Worm (Caenorhabditis elegans) whole organism, young adult: ENCODE measurements around the gene C05B5.12.

Experiments
- F49E8.2 ChIP-seq: sonication (generic microtip); optimal IDR thresholded peaks from 3 replicates; lab custom pipeline; 2017; ENCODE audit warnings: missing genetic modification characterization, mild to moderate bottlenecking, missing compliant biosample characterization, antibody characterized with exemption, moderate library complexity; ENCODE audit not compliant: insufficient read depth
- Y56A3A.18 ChIP-seq: fragments of 200-800 bp; sonication (Bioruptor generic); IDR thresholded peaks from 2 replicates; pipeline ENCODE4 v1.3.6; 2022; ENCODE audit warnings: missing genetic modification reagents, missing genetic modification characterization, missing compliant biosample characterization
- Y79H2A.3 ChIP-seq: fragments of 200-800 bp; sonication (Bioruptor generic); conservative IDR thresholded peaks from 2 replicates; pipeline ENCODE4 v1.3.6; 2022; ENCODE audit warnings: missing genetic modification reagents, missing genetic modification characterization, missing compliant biosample characterization
- ama-1 ChIP-seq, 3 experiments: fragments of 150-350 bp in 1 of 3; sonication (generic microtip) in 2 of 3; optimal IDR thresholded peaks; 2 replicates each; lab custom pipeline; 2014 to 2018; ENCODE audit warnings: missing biosample characterization in 2 of 3, missing genetic modification characterization in 2 of 3, missing genetic modification reagents in 2 of 3
- cebp-2 ChIP-seq: fragments of 200-800 bp; sonication (Bioruptor generic); IDR thresholded peaks from 2 replicates; pipeline ENCODE4 v1.3.6; 2022; ENCODE audit warnings: missing genetic modification characterization, missing compliant biosample characterization
- ceh-100 ChIP-seq: fragments of 200-800 bp; sonication (Bioruptor generic); IDR thresholded peaks from 2 replicates; pipeline ENCODE4 v1.3.6; 2022; ENCODE audit warnings: missing genetic modification reagents, missing genetic modification characterization, missing compliant biosample characterization
- somi-1 ChIP-seq: fragments of 200-800 bp; sonication (Bioruptor generic); optimal IDR thresholded peaks from 2 replicates; lab custom pipeline; 2018; ENCODE audit warnings: mild to moderate bottlenecking, missing genetic modification characterization, missing compliant biosample characterization
- unc-62 ChIP-seq: fragments of 150-350 bp; optimal IDR thresholded peaks from 2 replicates; lab custom pipeline; 2014; ENCODE audit warnings: missing biosample characterization, missing genetic modification reagents, missing genetic modification characterization
- xnd-1 ChIP-seq: sonication (generic microtip); optimal IDR thresholded peaks from 2 replicates; lab custom pipeline; 2016; ENCODE audit warnings: missing genotype, missing genetic modification reagents, missing genetic modification characterization, missing compliant biosample characterization
- ztf-18 ChIP-seq: sonication (generic microtip); optimal IDR thresholded peaks from 2 replicates; lab custom pipeline; 2016; ENCODE audit warnings: missing genotype, mild to moderate bottlenecking, missing genetic modification characterization, missing compliant biosample characterization

DNA sequence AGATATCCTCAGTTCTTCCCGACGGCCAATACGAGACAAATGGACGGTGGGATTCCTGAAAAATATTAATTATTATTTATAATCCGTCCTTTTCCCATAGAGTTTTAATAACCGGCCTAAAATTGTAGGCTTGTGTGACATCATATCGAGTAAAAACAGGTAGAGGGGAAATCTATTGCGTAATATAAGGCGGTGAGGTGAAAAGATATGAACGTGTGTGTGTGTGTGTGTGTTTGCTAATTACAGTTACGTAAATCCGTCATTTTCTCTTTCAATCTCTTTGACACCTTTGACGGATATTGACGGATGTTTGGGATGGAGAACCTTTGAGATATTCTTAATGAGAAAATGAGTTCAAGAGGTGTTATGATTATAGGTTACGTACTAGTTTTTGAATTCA, 21.7 kb upstream of the C05B5.12 start:
- no peak for TF ChIP-seq cebp-2 (GFP tag; lab: Robert Waterston, UW)
- no peak for TF ChIP-seq ceh-100 (GFP tag; lab: Robert Waterston, UW)
- TF ChIP-seq unc-62 (GFP tag; lab: Kevin White, UChicago) = peak; percentile 72
- no peak for TF ChIP-seq ztf-18 (tag; lab: Kevin White, UChicago)
- TF ChIP-seq xnd-1 (tag; lab: Kevin White, UChicago) = no peak
- no peak for TF ChIP-seq Y56A3A.18 (GFP tag; lab: Robert Waterston, UW)
- TF ChIP-seq Y79H2A.3 (GFP tag; lab: Robert Waterston, UW) = no peak
- TF ChIP-seq F49E8.2 = no peak
- TF ChIP-seq ama-1 (optimal IDR thresholded peaks at IDR 0.05; lab: Kevin White, UChicago) = no peak
- no peak for TF ChIP-seq ama-1 (GFP tag; optimal IDR thresholded peaks at IDR 0.05; lab: Kevin White, UChicago)
- TF ChIP-seq somi-1 (GFP tag; lab: Kevin White, UChicago) = no peak
